Worm (Caenorhabditis elegans) whole organism, L2 larva: ENCODE results near the gene W09D6.5.

ENCODE experiments used
- R02D3.7 ChIP-seq: fragments of 150-350 bp; optimal IDR thresholded peaks from 2 replicates; lab custom pipeline; 2014; ENCODE audit warnings: missing biosample characterization, missing genetic modification characterization
- Y55F3AM.14 ChIP-seq: fragments of 200-800 bp; sonication (Bioruptor generic); optimal IDR thresholded peaks from 2 replicates; lab custom pipeline; 2018; ENCODE audit warnings: mild to moderate bottlenecking, missing genetic modification characterization, missing compliant biosample characterization
- ama-1 ChIP-seq: fragments of 150-350 bp; optimal IDR thresholded peaks from 2 replicates; lab custom pipeline; 2018; ENCODE audit warnings: inconsistent platforms
- blmp-1 ChIP-seq: sonication (generic microtip); optimal IDR thresholded peaks from 2 replicates; lab custom pipeline; 2017; ENCODE audit warnings: missing genetic modification characterization, mild to moderate bottlenecking, missing compliant biosample characterization, antibody characterized with exemption, moderate library complexity; ENCODE audit not compliant: insufficient read depth
- lin-13 ChIP-seq: fragments of 150-350 bp; optimal IDR thresholded peaks from 2 replicates; lab custom pipeline; 2014; ENCODE audit warnings: missing biosample characterization, missing genetic modification reagents, missing genetic modification characterization
- lin-39 ChIP-seq: fragments of 150-350 bp; optimal IDR thresholded peaks from 2 replicates; lab custom pipeline; 2014; ENCODE audit warnings: missing biosample characterization, missing genetic modification reagents, missing genetic modification characterization
- mab-5 ChIP-seq: fragments of 150-350 bp; optimal IDR thresholded peaks from 2 replicates; lab custom pipeline; 2014; ENCODE audit warnings: missing biosample characterization, missing genetic modification characterization
- nhr-11 ChIP-seq: fragments of 150-350 bp; optimal IDR thresholded peaks from 2 replicates; lab custom pipeline; 2014; ENCODE audit warnings: missing biosample characterization, missing genetic modification characterization
- nhr-23 ChIP-seq: fragments of 150-350 bp; optimal IDR thresholded peaks from 2 replicates; lab custom pipeline; 2014; ENCODE audit warnings: missing biosample characterization, missing genetic modification reagents, missing genetic modification characterization
- snpc-4 ChIP-seq: fragments of 150-350 bp; optimal IDR thresholded peaks from 2 replicates; lab custom pipeline; 2014; ENCODE audit warnings: missing biosample characterization, missing genetic modification characterization
- unc-55 ChIP-seq: fragments of 150-350 bp; sonication (generic microtip); optimal IDR thresholded peaks from 3 replicates; lab custom pipeline; 2014; ENCODE audit warnings: missing biosample characterization, missing genetic modification reagents, missing genetic modification characterization
- ztf-11 ChIP-seq: sonication (generic microtip); optimal IDR thresholded peaks from 2 replicates; lab custom pipeline; 2017; ENCODE audit warnings: missing biosample characterization, missing genetic modification characterization

DNA sequence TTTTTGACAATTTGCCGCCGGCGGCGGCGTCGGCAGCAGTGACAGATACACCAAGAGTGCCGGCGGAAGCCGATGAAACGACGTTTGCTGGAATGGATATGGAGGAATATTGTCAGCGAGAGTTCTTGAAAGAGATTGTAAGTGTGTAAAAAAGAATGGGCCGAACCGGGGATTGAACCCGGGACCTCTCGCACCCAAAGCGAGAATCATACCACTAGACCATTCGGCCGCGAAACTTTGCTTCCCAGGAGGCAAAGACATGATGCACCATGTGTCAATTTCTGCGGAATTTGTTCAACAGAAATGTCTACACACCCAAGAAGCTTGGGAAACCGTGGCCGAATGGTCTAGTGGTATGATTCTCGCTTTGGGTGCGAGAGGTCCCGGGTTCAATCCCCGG lies 21.6 kb upstream of the W09D6.5 start:
- TF ChIP-seq ama-1 (lab: Kevin White, UChicago) (no peak), unc-55 (GFP tag; lab: Kevin White, UChicago) (peak; percentile 91), ztf-11 (no peak), lin-39 (tag; lab: Kevin White, UChicago) (no peak), lin-13 (GFP tag; lab: Kevin White, UChicago) (peak; percentile 82), Y55F3AM.14 (GFP tag; lab: Kevin White, UChicago) (peak; percentile 58), nhr-23 (tag; lab: Kevin White, UChicago) (no peak), snpc-4 (peak; percentile 79), blmp-1 (peak; percentile 11), nhr-11 (tag; lab: Kevin White, UChicago) (no peak), R02D3.7 (tag; lab: Kevin White, UChicago) (peak; percentile 32), mab-5 (tag; lab: Kevin White, UChicago) (peak; percentile 61)
